Worm (Caenorhabditis elegans): ENCODE data around the gene srg-67.

The srg-67 gene

DNA sequence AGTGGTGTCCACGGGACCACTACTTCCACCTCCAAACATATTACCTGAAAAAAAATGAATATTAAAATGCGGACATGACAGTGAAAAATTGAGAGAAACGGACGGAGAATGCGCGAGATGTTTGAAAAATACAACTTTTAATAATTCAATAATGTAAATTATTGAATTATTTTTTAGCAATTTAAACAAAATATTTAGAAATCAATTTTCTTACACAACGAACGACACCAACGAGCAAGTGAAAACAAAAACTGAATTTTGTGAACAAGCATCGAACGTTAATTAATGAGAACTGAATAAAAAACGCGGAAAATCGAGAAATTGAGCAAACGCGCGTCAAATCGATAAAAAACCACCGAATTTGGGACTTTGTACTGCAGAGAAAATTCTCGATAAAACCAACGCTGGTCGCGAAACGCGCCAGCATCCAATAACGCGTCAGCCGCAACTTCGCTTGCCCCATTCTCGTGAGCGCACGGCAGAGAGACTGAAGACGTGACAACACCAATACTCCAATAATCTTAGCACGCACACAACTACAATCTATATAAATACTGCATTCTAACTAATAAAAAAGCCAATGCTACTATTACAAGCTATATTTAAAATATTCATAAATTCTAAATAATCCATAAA is 42.1 kb upstream of the srg-67 start, which contains the start of the genes dnj-19 and nhr-47:
Gene dnj-19, minus strand, starts transcription at position 51 of the 636 bp plus-strand sequence.
Gene nhr-47, plus strand, starts transcription at position 447 of the 636 bp plus-strand sequence.
- TF ChIP-seq ztf-11 (tag; optimal IDR thresholded peaks at IDR 0.05), result peak in 1 of 2 experiments; percentile 72
- TF ChIP-seq pax-3 (tag; optimal IDR thresholded peaks at IDR 0.05), result peak; percentile 88
- TF ChIP-seq nhr-90 (tag; optimal IDR thresholded peaks at IDR 0.05; ENCODE audit: poor library complexity), result peak; percentile 94
- peak; percentile 89 for TF ChIP-seq jun-1 (tag; optimal IDR thresholded peaks at IDR 0.05)
- no peak for TF ChIP-seq nhr-76 (tag; optimal IDR thresholded peaks at IDR 0.05)
- TF ChIP-seq F16B12.6 (tag; optimal IDR thresholded peaks at IDR 0.05), result peak; percentile 59
- peak; percentile 96 for TF ChIP-seq fkh-8 (tag; optimal IDR thresholded peaks at IDR 0.05)
- TF ChIP-seq lin-13 (GFP tag; optimal IDR thresholded peaks at IDR 0.05), result peak; percentile 87
- peak; percentile 90 for TF ChIP-seq grh-1 (GFP tag; IDR thresholded peaks at IDR 0.05)
- peak; percentile 62 for TF ChIP-seq fkh-10 (GFP tag; optimal IDR thresholded peaks at IDR 0.05)
- peak; percentile 95 for TF ChIP-seq tbx-2 (tag; optimal IDR thresholded peaks at IDR 0.05)
- peak; percentile 90 for TF ChIP-seq sup-37 (GFP tag; optimal IDR thresholded peaks at IDR 0.05)
- TF ChIP-seq unc-130 (tag; optimal IDR thresholded peaks at IDR 0.05), result peak; percentile 73
- peak; percentile 68 for TF ChIP-seq skn-1 (tag; optimal IDR thresholded peaks at IDR 0.05)
- peak; percentile 80 to 86 (median 86) for TF ChIP-seq dpl-1 (GFP tag; optimal IDR thresholded peaks at IDR 0.05)
- TF ChIP-seq zip-4 (GFP tag; optimal IDR thresholded peaks at IDR 0.05), result peak; percentile 83
- TF ChIP-seq ama-1 (optimal IDR thresholded peaks at IDR 0.05), result no peak
- peak in 2 of 6 experiments; percentile 71 to 84 for TF ChIP-seq elt-3 (tag; optimal IDR thresholded peaks at IDR 0.05)
- no peak for TF ChIP-seq pqm-1 (tag; optimal IDR thresholded peaks at IDR 0.05)
- TF ChIP-seq xbp-1 (tag; optimal IDR thresholded peaks at IDR 0.05), result peak; percentile 95
- TF ChIP-seq hlh-4 (tag; optimal IDR thresholded peaks at IDR 0.05), result no peak
- peak; percentile 90 to 92 for TF ChIP-seq lsy-2 (tag; optimal IDR thresholded peaks at IDR 0.05)
- peak; percentile 29 for TF ChIP-seq nhr-237 (tag; optimal IDR thresholded peaks at IDR 0.05)
- TF ChIP-seq fos-1 (tag; optimal IDR thresholded peaks at IDR 0.05), result peak; percentile 72
- no peak for TF ChIP-seq Y116A8C.19 (tag; optimal IDR thresholded peaks at IDR 0.05; ENCODE audit: borderline replicate concordance)
- peak; percentile 67 for TF ChIP-seq ztf-4 (tag; optimal IDR thresholded peaks at IDR 0.05)
- no peak for TF ChIP-seq alr-1 (tag; optimal IDR thresholded peaks at IDR 0.05; ENCODE audit: borderline replicate concordance)
- peak; percentile 77 for TF ChIP-seq ceh-88 (GFP tag; IDR thresholded peaks at IDR 0.05)
- peak; percentile 83 for TF ChIP-seq ceh-8 (GFP tag; optimal IDR thresholded peaks at IDR 0.05)
- no peak for TF ChIP-seq ceh-90 (tag; optimal IDR thresholded peaks at IDR 0.05)
- peak; percentile 91 for TF ChIP-seq sox-4 (tag; optimal IDR thresholded peaks at IDR 0.05)
- TF ChIP-seq unc-62 (GFP tag; optimal IDR thresholded peaks at IDR 0.05), result no peak
- TF ChIP-seq dsc-1 (tag; optimal IDR thresholded peaks at IDR 0.05), result peak; percentile 96
- TF ChIP-seq efl-3 (GFP tag; optimal IDR thresholded peaks at IDR 0.05), result peak; percentile 51
- peak; percentile 94 for TF ChIP-seq unc-86 (tag; optimal IDR thresholded peaks at IDR 0.05)
- TF ChIP-seq egl-27 (tag; optimal IDR thresholded peaks at IDR 0.05), result peak in 1 of 2 experiments; percentile 40
- peak; percentile 73 for TF ChIP-seq elt-2 (tag; optimal IDR thresholded peaks at IDR 0.05)
- TF ChIP-seq mab-9 (GFP tag; IDR thresholded peaks at IDR 0.05), result peak; percentile 86
- peak; percentile 96 for TF ChIP-seq swsn-7 (tag; optimal IDR thresholded peaks at IDR 0.05)
- peak; percentile 88 for TF ChIP-seq efl-1 (optimal IDR thresholded peaks at IDR 0.05)
- peak; percentile 81 to 98 for TF ChIP-seq efl-1 (GFP tag; optimal IDR thresholded peaks at IDR 0.05 in 1 of 2)
- peak; percentile 79 for TF ChIP-seq lir-3 (tag; optimal IDR thresholded peaks at IDR 0.05; ENCODE audit: poor library complexity)
- peak; percentile 36 for TF ChIP-seq nhr-12 (tag; optimal IDR thresholded peaks at IDR 0.05)
- peak; percentile 21 for TF ChIP-seq aly-2 (tag; optimal IDR thresholded peaks at IDR 0.05)
- TF ChIP-seq blmp-1 (tag; optimal IDR thresholded peaks at IDR 0.05), result peak; percentile 58
- no peak for TF ChIP-seq ces-1 (GFP tag; optimal IDR thresholded peaks at IDR 0.05)
- TF ChIP-seq isw-1 (GFP tag; IDR thresholded peaks at IDR 0.05), result peak; percentile 89
- TF ChIP-seq ceh-63 (GFP tag; optimal IDR thresholded peaks at IDR 0.05), result no peak
- peak; percentile 95 for TF ChIP-seq nhr-19 (GFP tag; conservative IDR thresholded peaks at IDR 0.05)
- TF ChIP-seq hpl-2 (GFP tag; optimal IDR thresholded peaks at IDR 0.05), result peak; percentile 59
- TF ChIP-seq ceh-82 (tag; optimal IDR thresholded peaks at IDR 0.05), result peak; percentile 92 to 95 (median 94)
- peak; percentile 88 for TF ChIP-seq C16A3.4 (tag; optimal IDR thresholded peaks at IDR 0.05)

Data from whole organism, L1 larva.